Worm (Caenorhabditis elegans) whole organism, L1 larva: Measurements from ENCODE around the gene srlf-11.

ENCODE experiments used
- ama-1 ChIP-seq: fragments of 150-350 bp; optimal IDR thresholded peaks from 2 replicates; lab custom pipeline; 2014
- elt-2 ChIP-seq: sonication (generic microtip); optimal IDR thresholded peaks from 2 replicates; lab custom pipeline; 2016; ENCODE audit warnings: missing genetic modification characterization, mild to moderate bottlenecking, inconsistent platforms, missing compliant biosample characterization, missing genetic modification reagents
- lin-15B ChIP-seq: fragments of 150-350 bp; sonication (generic microtip); optimal IDR thresholded peaks from 3 replicates; lab custom pipeline; 2014; ENCODE audit warnings: missing biosample characterization, missing genetic modification characterization
- lin-39 ChIP-seq: fragments of 150-350 bp; optimal IDR thresholded peaks from 2 replicates; lab custom pipeline; 2014; ENCODE audit warnings: missing biosample characterization, missing genetic modification reagents, missing genetic modification characterization
- nhr-76 ChIP-seq: sonication (generic microtip); optimal IDR thresholded peaks from 2 replicates; lab custom pipeline; 2017; ENCODE audit warnings: missing biosample characterization, missing genetic modification characterization

ce11 chrIV:10935336-10935735, 49.5 kb upstream of the srlf-11 start:
- TF ChIP-seq elt-2 (tag; lab: Kevin White, UChicago) (peak; percentile 50), ama-1 (lab: Kevin White, UChicago) (peak; percentile 93), lin-39 (tag; lab: Kevin White, UChicago) (peak; percentile 88), nhr-76 (tag; lab: Kevin White, UChicago) (no peak), lin-15B (tag; lab: Kevin White, UChicago) (no peak)
